Fruit fly (Drosophila melanogaster) whole organism, embryonic: ENCODE measurements around the gene scpr-C.

Experiments
- B-H2 ChIP-seq: fragments of 200-800 bp; sonication (Bioruptor generic); optimal IDR thresholded peaks from 2 replicates; lab custom pipeline; 2018; ENCODE audit warnings: missing biosample characterization, mild to moderate bottlenecking, missing genetic modification characterization
- Bgb ChIP-seq: fragments of 200-800 bp; sonication (Bioruptor generic); IDR thresholded peaks from 2 replicates; pipeline ENCODE4 v1.3.6; 2022; ENCODE audit warnings: missing biosample characterization, missing genetic modification characterization; ENCODE audit not compliant: partially characterized antibody
- Blimp-1 ChIP-seq: fragments of 200-800 bp; sonication (Bioruptor generic); optimal IDR thresholded peaks from 3 replicates; lab custom pipeline; 2018; ENCODE audit warnings: missing biosample characterization, missing genetic modification characterization, mild to moderate bottlenecking, moderate library complexity, missing genetic modification reagents
- BtbVII ChIP-seq: fragments of 200-800 bp; sonication (Bioruptor generic); optimal IDR thresholded peaks from 3 replicates; lab custom pipeline; 2017; ENCODE audit warnings: missing biosample characterization, mild to moderate bottlenecking, missing genetic modification characterization
- CG10565 ChIP-seq: fragments of 200-800 bp; sonication (Bioruptor generic); optimal IDR thresholded peaks from 3 replicates; lab custom pipeline; 2016; ENCODE audit warnings: missing biosample characterization, mild to moderate bottlenecking, missing genetic modification characterization
- CG15269 ChIP-seq: fragments of 200-800 bp; sonication (Bioruptor generic); optimal IDR thresholded peaks from 2 replicates; lab custom pipeline; 2018; ENCODE audit warnings: missing biosample characterization, mild to moderate bottlenecking, missing genetic modification characterization, moderate library complexity
- CG15601 ChIP-seq: fragments of 200-800 bp; sonication (Bioruptor generic); optimal IDR thresholded peaks from 3 replicates; lab custom pipeline; 2019; ENCODE audit warnings: missing biosample characterization, mild to moderate bottlenecking, missing genetic modification characterization, moderate library complexity
- CG1647 ChIP-seq: fragments of 200-800 bp; sonication (Bioruptor generic); optimal IDR thresholded peaks from 3 replicates; lab custom pipeline; 2016; ENCODE audit warnings: missing biosample characterization, missing genetic modification characterization
- CG16813 ChIP-seq: fragments of 200-800 bp; sonication (Bioruptor generic); IDR thresholded peaks from 3 replicates; pipeline ENCODE4 v1.3.6; 2022; ENCODE audit warnings: missing biosample characterization, missing genetic modification characterization; ENCODE audit not compliant: partially characterized antibody
- CG16863 ChIP-seq: fragments of 200-800 bp; sonication (Bioruptor generic); optimal IDR thresholded peaks from 3 replicates; lab custom pipeline; 2016; ENCODE audit warnings: missing biosample characterization, missing genetic modification characterization
- CG18476 ChIP-seq: fragments of 200-800 bp; sonication (Bioruptor generic); optimal IDR thresholded peaks from 2 replicates; lab custom pipeline; 2016; ENCODE audit warnings: missing biosample characterization, mild to moderate bottlenecking, missing genetic modification characterization
- CG34224 ChIP-seq: fragments of 200-800 bp; sonication (Bioruptor generic); IDR thresholded peaks from 3 replicates; pipeline ENCODE4 v1.3.6; 2022; ENCODE audit warnings: missing biosample characterization, missing genetic modification characterization; ENCODE audit not compliant: partially characterized antibody
- CG4360 ChIP-seq: fragments of 200-800 bp; sonication (Bioruptor generic); IDR thresholded peaks from 2 replicates; pipeline ENCODE4 v1.3.6; 2022; ENCODE audit warnings: missing biosample characterization, missing genetic modification characterization
- CG6254 ChIP-seq: fragments of 200-800 bp; sonication (Bioruptor generic); optimal IDR thresholded peaks from 3 replicates; lab custom pipeline; 2017; ENCODE audit warnings: mild to moderate bottlenecking, missing biosample characterization, missing genetic modification reagents, missing genetic modification characterization
- CG6689 ChIP-seq: fragments of 200-800 bp; sonication (Bioruptor generic); IDR thresholded peaks from 2 replicates; pipeline ENCODE4 v1.3.6; 2022; ENCODE audit warnings: missing biosample characterization, missing genetic modification characterization
- CG6791 ChIP-seq: fragments of 200-800 bp; sonication (Bioruptor generic); IDR thresholded peaks from 3 replicates; pipeline ENCODE4 v1.3.6; 2022; ENCODE audit warnings: missing biosample characterization, missing genetic modification characterization; ENCODE audit not compliant: partially characterized antibody
- CG7963 ChIP-seq: fragments of 200-800 bp; sonication (Bioruptor generic); IDR thresholded peaks from 3 replicates; pipeline ENCODE4 v1.3.6; 2022; ENCODE audit warnings: missing biosample characterization, missing genetic modification characterization; ENCODE audit not compliant: partially characterized antibody
- Dref ChIP-seq: fragments of 200-800 bp; sonication (Bioruptor generic); IDR thresholded peaks from 2 replicates; pipeline ENCODE4 v1.3.6; 2022; ENCODE audit warnings: missing biosample characterization, missing genetic modification characterization
- H2.0 ChIP-seq: fragments of 200-800 bp; sonication (Bioruptor generic); IDR thresholded peaks from 2 replicates; pipeline ENCODE4 v1.3.6; 2022; ENCODE audit warnings: missing biosample characterization, missing genetic modification characterization
- HLH4C ChIP-seq: fragments of 200-800 bp; sonication (Bioruptor generic); IDR thresholded peaks from 3 replicates; pipeline ENCODE4 v1.3.6; 2022; ENCODE audit warnings: missing biosample characterization, missing genetic modification characterization; ENCODE audit not compliant: partially characterized antibody
- Hr3 ChIP-seq: fragments of 200-800 bp; sonication (Bioruptor generic); optimal IDR thresholded peaks from 3 replicates; lab custom pipeline; 2016; ENCODE audit warnings: missing biosample characterization, missing genetic modification characterization
- MESR4 ChIP-seq: fragments of 200-800 bp; sonication (Bioruptor generic); optimal IDR thresholded peaks from 2 replicates; lab custom pipeline; 2018; ENCODE audit warnings: missing biosample characterization, mild to moderate bottlenecking, missing genetic modification characterization, moderate library complexity
- NfI ChIP-seq: fragments of 200-800 bp; sonication (Bioruptor generic); optimal IDR thresholded peaks from 3 replicates; lab custom pipeline; 2018; ENCODE audit warnings: missing biosample characterization, mild to moderate bottlenecking, missing genetic modification characterization, moderate library complexity
- Oaz ChIP-seq: fragments of 200-800 bp; sonication (Bioruptor generic); IDR thresholded peaks from 2 replicates; pipeline ENCODE4 v1.3.6; 2022; ENCODE audit warnings: missing biosample characterization, missing genetic modification characterization
- Oli ChIP-seq: fragments of 200-800 bp; sonication (Bioruptor generic); optimal IDR thresholded peaks from 2 replicates; lab custom pipeline; 2018; ENCODE audit warnings: missing biosample characterization, mild to moderate bottlenecking, missing genetic modification characterization, moderate library complexity
- PHDP ChIP-seq: fragments of 200-800 bp; sonication (Bioruptor generic); optimal IDR thresholded peaks from 3 replicates; lab custom pipeline; 2018; ENCODE audit warnings: missing biosample characterization, mild to moderate bottlenecking, missing genetic modification characterization, moderate library complexity
- Scr ChIP-seq: fragments of 200-800 bp; sonication (Bioruptor generic); IDR thresholded peaks from 2 replicates; pipeline ENCODE4 v1.3.6; 2022; ENCODE audit warnings: missing biosample characterization, missing genetic modification characterization; ENCODE audit not compliant: partially characterized antibody
- abd-A ChIP-seq: fragments of 200-800 bp; sonication (Bioruptor generic); optimal IDR thresholded peaks from 3 replicates; lab custom pipeline; 2019; ENCODE audit warnings: missing biosample characterization, mild to moderate bottlenecking, missing genetic modification characterization, moderate library complexity
- amos ChIP-seq: fragments of 200-800 bp; sonication (Bioruptor generic); IDR thresholded peaks from 2 replicates; pipeline ENCODE4 v1.3.6; 2022; ENCODE audit warnings: missing biosample characterization, missing genetic modification characterization; ENCODE audit not compliant: partially characterized antibody
- chm ChIP-seq: fragments of 200-800 bp; sonication (Bioruptor generic); IDR thresholded peaks from 2 replicates; pipeline ENCODE4 v1.3.6; 2022; ENCODE audit warnings: missing biosample characterization, missing genetic modification characterization
- da ChIP-seq: fragments of 200-800 bp; sonication (Bioruptor generic); optimal IDR thresholded peaks from 2 replicates; lab custom pipeline; 2016; ENCODE audit warnings: missing biosample characterization, missing genetic modification characterization
- danr ChIP-seq: fragments of 200-800 bp; sonication (Bioruptor generic); IDR thresholded peaks from 2 replicates; pipeline ENCODE4 v1.3.6; 2022; ENCODE audit warnings: missing biosample characterization, missing genetic modification characterization
- dpn ChIP-seq, 2 experiments: fragments of 200-800 bp; sonication (Bioruptor generic); optimal IDR thresholded peaks; 3 replicates each; lab custom pipeline; 2016; ENCODE audit warnings: missing biosample characterization in 2 of 2, missing genetic modification characterization in 2 of 2
- ewg ChIP-seq: fragments of 200-800 bp; sonication (Bioruptor generic); optimal IDR thresholded peaks from 3 replicates; lab custom pipeline; 2017; ENCODE audit warnings: mild to moderate bottlenecking, missing biosample characterization, missing genetic modification reagents, missing genetic modification characterization
- grn ChIP-seq: fragments of 200-800 bp; sonication (Bioruptor generic); optimal IDR thresholded peaks from 3 replicates; lab custom pipeline; 2017; ENCODE audit warnings: missing biosample characterization, missing genetic modification characterization
- gt ChIP-seq: fragments of 200-800 bp; sonication (Bioruptor generic); IDR thresholded peaks from 2 replicates; pipeline ENCODE4 v1.3.6; 2022; ENCODE audit warnings: missing biosample characterization, missing genetic modification characterization
- lmd ChIP-seq: fragments of 200-800 bp; sonication (Bioruptor generic); IDR thresholded peaks from 2 replicates; pipeline ENCODE4 v1.3.6; 2022; ENCODE audit warnings: missing biosample characterization, missing genetic modification characterization
- mld ChIP-seq: fragments of 200-800 bp; sonication (Bioruptor generic); IDR thresholded peaks from 3 replicates; pipeline ENCODE4 v1.3.6; 2022; ENCODE audit warnings: missing biosample characterization, missing genetic modification characterization; ENCODE audit not compliant: partially characterized antibody
- pan ChIP-seq, 4 experiments: fragments of >200 bp in 3 of 4; fragments of 200-800 bp in 1 of 4; sonication (Bioruptor generic) in 1 of 4; optimal IDR thresholded peaks in 3 of 4; IDR thresholded peaks in 1 of 4; 2 replicates each; pipeline versions ENCODE4 v1.3.6 to Lab custom; 2017 to 2022; ENCODE audit warnings: missing biosample characterization in 2 of 4, missing genetic modification characterization in 2 of 4, mixed read lengths in 1 of 4
- pho ChIP-seq: fragments of 200-800 bp; sonication (Bioruptor generic); optimal IDR thresholded peaks from 2 replicates; lab custom pipeline; 2016; ENCODE audit warnings: missing biosample characterization, missing genetic modification characterization
- pum ChIP-seq: fragments of 200-800 bp; sonication (Bioruptor generic); optimal IDR thresholded peaks from 2 replicates; lab custom pipeline; 2016; ENCODE audit warnings: missing biosample characterization, missing genetic modification characterization
- salm ChIP-seq: fragments of 200-800 bp; sonication (Bioruptor generic); optimal IDR thresholded peaks from 2 replicates; lab custom pipeline; 2018; ENCODE audit warnings: missing biosample characterization, mild to moderate bottlenecking, missing genetic modification characterization
- sens ChIP-seq: fragments of 200-800 bp; sonication (Bioruptor generic); peaks from one replicate; lab custom pipeline; 2016; ENCODE audit warnings: missing biosample characterization, missing genetic modification characterization
- tgo ChIP-seq: fragments of 200-800 bp; sonication (Bioruptor generic); IDR thresholded peaks from 3 replicates; pipeline ENCODE4 v1.3.6; 2022; ENCODE audit warnings: missing biosample characterization, missing genetic modification characterization
- ttk ChIP-seq: fragments of 200-800 bp; sonication (Bioruptor generic); IDR thresholded peaks from 2 replicates; pipeline ENCODE4 v2.1.2; 2022; ENCODE audit warnings: missing biosample characterization, missing genetic modification characterization
- zf30C ChIP-seq: fragments of 200-800 bp; sonication (Bioruptor generic); optimal IDR thresholded peaks from 3 replicates; lab custom pipeline; 2018; ENCODE audit warnings: missing biosample characterization, mild to moderate bottlenecking, missing genetic modification characterization
- zfh1 ChIP-seq: fragments of 200-800 bp; sonication (Bioruptor generic); IDR thresholded peaks from 3 replicates; pipeline ENCODE4 v1.3.6; 2022; ENCODE audit warnings: missing biosample characterization, missing genetic modification characterization

scpr-C gene

dm6 chr3R:11221437-11222230 is 3.7 kb upstream of the scpr-C start, which contains the start of the genes CG6693 and RpL3 (continued):
- TF ChIP-seq Bgb (GFP tag; lab: Robert Waterston, UW) (peak; percentile 51; the same call in 1 of the 2 replicates), CG15269 (peak; percentile 82), HLH4C (peak; percentile 28; the same call in 2 of the 3 replicates), CG18476 (GFP tag; lab: Kevin White, UChicago) (peak; percentile 22), MESR4 (GFP tag; lab: Kevin White, UChicago) (peak; percentile 98), abd-A (no peak), zf30C (no peak), CG15601 (tag; lab: Kevin White, UChicago) (peak; percentile 75), CG10565 (GFP tag; lab: Kevin White, UChicago) (no peak), da (GFP tag; lab: Kevin White, UChicago) (no peak), tgo (GFP tag; lab: Robert Waterston, UW) (peak; percentile 22; the same call in 1 of the 3 replicates), CG6254 (peak; percentile 45), ttk (peak; percentile 55), lmd (GFP tag; lab: Robert Waterston, UW) (no peak; the same call in 1 of the 2 replicates), gt (GFP tag; lab: Robert Waterston, UW) (no peak), Scr (GFP tag; lab: Robert Waterston, UW) (no peak; the same call in 1 of the 2 replicates), mld (no peak), CG6791 (GFP tag; lab: Robert Waterston, UW) (no peak; the same call in 2 of the 3 replicates), amos (GFP tag; lab: Robert Waterston, UW) (peak; percentile 58), salm (tag; lab: Kevin White, UChicago) (peak; percentile 71), Blimp-1 (GFP tag; lab: Kevin White, UChicago) (peak; percentile 44), CG4360 (GFP tag; lab: Robert Waterston, UW) (no peak), grn (GFP tag; lab: Kevin White, UChicago) (peak; percentile 65), danr (GFP tag; lab: Robert Waterston, UW) (no peak), NfI (GFP tag; lab: Kevin White, UChicago) (peak; percentile 84), Dref (GFP tag; lab: Robert Waterston, UW) (peak; percentile 44), pan (optimal IDR thresholded peaks at IDR 0.05; lab: Kevin White, UChicago) (no peak), pan (GFP tag; optimal IDR thresholded peaks at IDR 0.05 in 1 of 2, IDR thresholded peaks at IDR 0.05 in 1 of 2) (peak in 1 of 2 experiments; percentile 73), B-H2 (peak; percentile 89), sens (GFP tag; lab: Kevin White, UChicago) (peak; percentile 97), dpn (GFP tag; optimal IDR thresholded peaks at IDR 0.05; lab: Kevin White, UChicago) (peak; percentile 32 to 63), CG34224 (GFP tag; lab: Robert Waterston, UW) (no peak; the same call in 2 of the 3 replicates), CG6689 (GFP tag; lab: Robert Waterston, UW) (peak; percentile 60), Hr3 (GFP tag; lab: Kevin White, UChicago) (peak; percentile 42), pum (no peak), Oli (peak; percentile 67), CG1647 (GFP tag; lab: Kevin White, UChicago) (peak; percentile 52), CG7963 (GFP tag; lab: Robert Waterston, UW) (no peak), chm (GFP tag; lab: Robert Waterston, UW) (peak; percentile 94), PHDP (tag; lab: Kevin White, UChicago) (peak; percentile 86), pho (GFP tag; lab: Kevin White, UChicago) (peak; percentile 47), Oaz (no peak), zfh1 (GFP tag; lab: Robert Waterston, UW) (peak; percentile 72), H2.0 (GFP tag; lab: Robert Waterston, UW) (peak; percentile 47), CG16813 (no peak), CG16863 (peak; percentile 58), BtbVII (GFP tag; lab: Kevin White, UChicago) (peak; percentile 91), ewg (GFP tag; lab: Kevin White, UChicago) (peak; percentile 41)
